Fruit fly (Drosophila melanogaster): ENCODE measurements around the gene NijC.
A peak's percentile ranks its signal among the peaks of the same experiment; 100 is the strongest.

Gene NijC

dm6 chr3R:12727944-12728649 is 33.2 kb downstream of the NijC start (continued):
- TF ChIP-seq Lpt (GFP tag; optimal IDR thresholded peaks at IDR 0.05) (no peak), Eip78C (GFP tag) (peak; percentile 71), fd59A (GFP tag; optimal IDR thresholded peaks at IDR 0.05) (peak; percentile 15), cyc (GFP tag; optimal IDR thresholded peaks at IDR 0.05) (peak; percentile 8), Smox (GFP tag; optimal IDR thresholded peaks at IDR 0.05) (peak; percentile 8), fkh (GFP tag; optimal IDR thresholded peaks at IDR 0.05) (no peak), achi (GFP tag; optimal IDR thresholded peaks at IDR 0.05) (peak; percentile 5), Gug (GFP tag; IDR thresholded peaks at IDR 0.05) (no peak), topi (GFP tag; optimal IDR thresholded peaks at IDR 0.05) (no peak), CG6792 (GFP tag; optimal IDR thresholded peaks at IDR 0.05) (no peak), CG8319 (GFP tag; optimal IDR thresholded peaks at IDR 0.05) (no peak), Met (GFP tag; optimal IDR thresholded peaks at IDR 0.05) (peak; percentile 1), CG7368 (GFP tag; optimal IDR thresholded peaks at IDR 0.05) (no peak), Ets96B (tag; optimal IDR thresholded peaks at IDR 0.05) (peak; percentile 11), CG6808 (GFP tag; optimal IDR thresholded peaks at IDR 0.05) (no peak), CG34406 (GFP tag; optimal IDR thresholded peaks at IDR 0.05) (no peak), Hr4 (GFP tag; optimal IDR thresholded peaks at IDR 0.05) (no peak), CG16779 (tag; optimal IDR thresholded peaks at IDR 0.05) (no peak), CG8632 (GFP tag; optimal IDR thresholded peaks at IDR 0.05) (no peak), CG6276 (GFP tag; optimal IDR thresholded peaks at IDR 0.05) (no peak), CG3032 (tag; optimal IDR thresholded peaks at IDR 0.05) (peak; percentile 9), CG31627 (GFP tag; optimal IDR thresholded peaks at IDR 0.05) (peak; percentile 13), Eip75B (GFP tag; optimal IDR thresholded peaks at IDR 0.05) (no peak), CG11902 (GFP tag; optimal IDR thresholded peaks at IDR 0.05) (no peak), OdsH (GFP tag; optimal IDR thresholded peaks at IDR 0.05) (peak; percentile 22), Hr38 (GFP tag; optimal IDR thresholded peaks at IDR 0.05) (no peak), pdm3 (GFP tag; optimal IDR thresholded peaks at IDR 0.05) (peak; percentile 22), CG3919 (GFP tag; optimal IDR thresholded peaks at IDR 0.05) (peak; percentile 42), CG11294 (GFP tag; IDR thresholded peaks at IDR 0.05) (no peak), Hr39 (GFP tag; optimal IDR thresholded peaks at IDR 0.05) (peak; percentile 32), lz (GFP tag; optimal IDR thresholded peaks at IDR 0.05) (peak; percentile 6), vri (GFP tag; optimal IDR thresholded peaks at IDR 0.05) (no peak), ss (GFP tag; optimal IDR thresholded peaks at IDR 0.05) (no peak)

dm6 chr3R:12739247-12739646 is 44.3 kb downstream of the NijC start, which contains the start of gene Ugt37A2:
Gene Ugt37A2 (plus strand): TSS chr3R:12739642.
- TF ChIP-seq CG6163 (GFP tag; IDR thresholded peaks at IDR 0.05) = no peak
- TF ChIP-seq CG6808 (GFP tag; optimal IDR thresholded peaks at IDR 0.05) = no peak
- no peak for TF ChIP-seq CG8119 (GFP tag; IDR thresholded peaks at IDR 0.05)
- TF ChIP-seq Hr38 (GFP tag; optimal IDR thresholded peaks at IDR 0.05) = no peak
- no peak for TF ChIP-seq achi (GFP tag; optimal IDR thresholded peaks at IDR 0.05)
- TF ChIP-seq CG11294 (GFP tag; IDR thresholded peaks at IDR 0.05) = no peak
- no peak for TF ChIP-seq eg (GFP tag; IDR thresholded peaks at IDR 0.05)
- no peak for TF ChIP-seq CG6854 (GFP tag; optimal IDR thresholded peaks at IDR 0.05)
- no peak for TF ChIP-seq CG8632 (GFP tag; optimal IDR thresholded peaks at IDR 0.05)
- TF ChIP-seq CG3919 (GFP tag; optimal IDR thresholded peaks at IDR 0.05) = no peak
- no peak for TF ChIP-seq CG9139 (GFP tag; optimal IDR thresholded peaks at IDR 0.05)
- no peak for TF ChIP-seq CG6276 (GFP tag; optimal IDR thresholded peaks at IDR 0.05)
- no peak for TF ChIP-seq CG32006 (GFP tag; optimal IDR thresholded peaks at IDR 0.05)
- no peak for TF ChIP-seq svp (GFP tag)
- TF ChIP-seq CG1621 (tag; optimal IDR thresholded peaks at IDR 0.05) = no peak

All from whole organism, prepupa.